Fruit fly (Drosophila melanogaster) whole organism, embryonic: Measurements from ENCODE around the gene Sur.

Source experiments
- Abd-B ChIP-seq: fragments of 200-800 bp; sonication (Bioruptor generic); optimal IDR thresholded peaks from 2 replicates; lab custom pipeline; 2018; ENCODE audit warnings: missing biosample characterization, mild to moderate bottlenecking, missing genetic modification characterization, moderate library complexity
- Atf6 ChIP-seq: fragments of 200-800 bp; sonication (Bioruptor generic); IDR thresholded peaks from 2 replicates; pipeline ENCODE4 v1.3.6; 2022; ENCODE audit warnings: missing biosample characterization, missing genetic modification characterization
- BEAF-32 ChIP-seq: fragments of 200-800 bp; sonication (Bioruptor generic); optimal IDR thresholded peaks from 3 replicates; lab custom pipeline; 2017; ENCODE audit warnings: missing biosample characterization, missing genetic modification characterization, mild to moderate bottlenecking, moderate library complexity, missing genetic modification reagents
- CG10267 ChIP-seq: fragments of 200-800 bp; sonication (Bioruptor generic); optimal IDR thresholded peaks from 2 replicates; lab custom pipeline; 2018; ENCODE audit warnings: missing biosample characterization, mild to moderate bottlenecking, missing genetic modification characterization, moderate library complexity
- CG11456 ChIP-seq: fragments of 200-800 bp; sonication (Bioruptor generic); IDR thresholded peaks from 3 replicates; pipeline ENCODE4 v1.3.6; 2022; ENCODE audit warnings: missing biosample characterization, missing genetic modification characterization
- CG12391 ChIP-seq: fragments of 200-800 bp; sonication (Bioruptor generic); optimal IDR thresholded peaks from 3 replicates; lab custom pipeline; 2018; ENCODE audit warnings: missing biosample characterization, mild to moderate bottlenecking, missing genetic modification characterization, moderate library complexity
- CG13287 ChIP-seq: fragments of 200-800 bp; sonication (Bioruptor generic); IDR thresholded peaks from 2 replicates; pipeline ENCODE4 v1.3.6; 2022; ENCODE audit warnings: missing biosample characterization, missing genetic modification characterization; ENCODE audit not compliant: partially characterized antibody
- CG13424 ChIP-seq: fragments of 200-800 bp; sonication (Bioruptor generic); optimal IDR thresholded peaks from 2 replicates; lab custom pipeline; 2019; ENCODE audit warnings: missing biosample characterization, mild to moderate bottlenecking, missing genetic modification characterization, moderate library complexity
- CG13894 ChIP-seq: fragments of 200-800 bp; sonication (Bioruptor generic); optimal IDR thresholded peaks from 3 replicates; lab custom pipeline; 2018; ENCODE audit warnings: missing biosample characterization, mild to moderate bottlenecking, missing genetic modification characterization, moderate library complexity
- CG14965 ChIP-seq: fragments of 200-800 bp; sonication (Bioruptor generic); optimal IDR thresholded peaks from 2 replicates; lab custom pipeline; 2016; ENCODE audit warnings: missing biosample characterization, missing genetic modification characterization, borderline replicate concordance
- CG15514 ChIP-seq: fragments of 200-800 bp; sonication (Bioruptor generic); optimal IDR thresholded peaks from 3 replicates; lab custom pipeline; 2017; ENCODE audit warnings: missing biosample characterization, missing genetic modification characterization, mild to moderate bottlenecking, moderate library complexity, missing genetic modification reagents
- CG16815 ChIP-seq: fragments of 200-800 bp; sonication (Bioruptor generic); optimal IDR thresholded peaks from 3 replicates; lab custom pipeline; 2017; ENCODE audit warnings: missing biosample characterization, mild to moderate bottlenecking, missing genetic modification characterization
- CG17361 ChIP-seq: fragments of 200-800 bp; sonication (Bioruptor generic); IDR thresholded peaks from 3 replicates; pipeline ENCODE4 v1.3.6; 2022; ENCODE audit warnings: missing biosample characterization, missing genetic modification characterization
- CG18476 ChIP-seq: fragments of 200-800 bp; sonication (Bioruptor generic); optimal IDR thresholded peaks from 2 replicates; lab custom pipeline; 2016; ENCODE audit warnings: missing biosample characterization, mild to moderate bottlenecking, missing genetic modification characterization
- CG2120 ChIP-seq: fragments of 200-800 bp; sonication (Bioruptor generic); optimal IDR thresholded peaks from 3 replicates; lab custom pipeline; 2016; ENCODE audit warnings: missing biosample characterization, missing genetic modification characterization
- CG2678 ChIP-seq: fragments of 200-800 bp; sonication (Bioruptor generic); optimal IDR thresholded peaks from 3 replicates; lab custom pipeline; 2019; ENCODE audit warnings: missing biosample characterization, mild to moderate bottlenecking, missing genetic modification characterization, moderate library complexity
- CG2712 ChIP-seq: fragments of 200-800 bp; optimal IDR thresholded peaks from 3 replicates; lab custom pipeline; 2019; ENCODE audit warnings: missing biosample characterization, mild to moderate bottlenecking, missing genetic modification characterization, moderate library complexity
- CG2875 ChIP-seq: fragments of 200-800 bp; sonication (Bioruptor generic); optimal IDR thresholded peaks from 2 replicates; lab custom pipeline; 2017; ENCODE audit warnings: missing biosample characterization, mild to moderate bottlenecking, missing genetic modification characterization, missing genetic modification reagents
- CG32532 ChIP-seq: fragments of 200-800 bp; sonication (Bioruptor generic); IDR thresholded peaks from 2 replicates; pipeline ENCODE4 v1.3.6; 2022; ENCODE audit warnings: missing biosample characterization, missing genetic modification characterization
- CG4424 ChIP-seq: fragments of 200-800 bp; sonication (Bioruptor generic); optimal IDR thresholded peaks from 3 replicates; lab custom pipeline; 2016; ENCODE audit warnings: missing biosample characterization, missing genetic modification characterization
- CG4617 ChIP-seq: fragments of 200-800 bp; sonication (Bioruptor generic); optimal IDR thresholded peaks from 3 replicates; lab custom pipeline; 2016; ENCODE audit warnings: missing biosample characterization, missing genetic modification characterization, borderline replicate concordance
- CG6175 ChIP-seq: fragments of 200-800 bp; sonication (Bioruptor generic); IDR thresholded peaks from 3 replicates; pipeline ENCODE4 v1.3.6; 2022; ENCODE audit warnings: missing biosample characterization, missing genetic modification characterization
- CG6791 ChIP-seq: fragments of 200-800 bp; sonication (Bioruptor generic); IDR thresholded peaks from 3 replicates; pipeline ENCODE4 v1.3.6; 2022; ENCODE audit warnings: missing biosample characterization, missing genetic modification characterization; ENCODE audit not compliant: partially characterized antibody
- CG7928 ChIP-seq: fragments of 200-800 bp; sonication (Bioruptor generic); optimal IDR thresholded peaks from 2 replicates; lab custom pipeline; 2017; ENCODE audit warnings: missing biosample characterization, mild to moderate bottlenecking, missing genetic modification characterization
- CG8924 ChIP-seq: fragments of 200-800 bp; optimal IDR thresholded peaks from 3 replicates; lab custom pipeline; 2019; ENCODE audit warnings: missing biosample characterization, mild to moderate bottlenecking, missing genetic modification characterization, moderate library complexity
- Ets65A ChIP-seq: fragments of 200-800 bp; sonication (Bioruptor generic); peaks from one replicate; lab custom pipeline; 2016; ENCODE audit warnings: missing biosample characterization, missing genetic modification characterization
- Fer1 ChIP-seq: fragments of 200-800 bp; sonication (Bioruptor generic); optimal IDR thresholded peaks from 2 replicates; lab custom pipeline; 2017; ENCODE audit warnings: missing biosample characterization, mild to moderate bottlenecking, missing genetic modification characterization
- MESR4 ChIP-seq: fragments of 200-800 bp; sonication (Bioruptor generic); optimal IDR thresholded peaks from 2 replicates; lab custom pipeline; 2018; ENCODE audit warnings: missing biosample characterization, mild to moderate bottlenecking, missing genetic modification characterization, moderate library complexity
- Meics ChIP-seq: fragments of 200-800 bp; sonication (Bioruptor generic); optimal IDR thresholded peaks from 2 replicates; lab custom pipeline; 2017; ENCODE audit warnings: missing biosample characterization, mild to moderate bottlenecking, missing genetic modification characterization
- NfI ChIP-seq: fragments of 200-800 bp; sonication (Bioruptor generic); optimal IDR thresholded peaks from 3 replicates; lab custom pipeline; 2018; ENCODE audit warnings: missing biosample characterization, mild to moderate bottlenecking, missing genetic modification characterization, moderate library complexity
- Sox100B ChIP-seq: fragments of 200-800 bp; sonication (Bioruptor generic); optimal IDR thresholded peaks from 3 replicates; lab custom pipeline; 2018; ENCODE audit warnings: missing biosample characterization, mild to moderate bottlenecking, missing genetic modification characterization
- amos ChIP-seq: fragments of 200-800 bp; sonication (Bioruptor generic); IDR thresholded peaks from 2 replicates; pipeline ENCODE4 v1.3.6; 2022; ENCODE audit warnings: missing biosample characterization, missing genetic modification characterization; ENCODE audit not compliant: partially characterized antibody
- bowl ChIP-seq: fragments of 200-800 bp; sonication (Bioruptor generic); IDR thresholded peaks from 2 replicates; pipeline ENCODE4 v1.3.6; 2022; ENCODE audit warnings: missing biosample characterization, missing genetic modification characterization
- dimm ChIP-seq: fragments of 200-800 bp; sonication (Bioruptor generic); IDR thresholded peaks from 2 replicates; pipeline ENCODE4 v1.3.6; 2022; ENCODE audit warnings: missing biosample characterization, missing genetic modification characterization
- disco-r ChIP-seq: fragments of 200-800 bp; sonication (Bioruptor generic); optimal IDR thresholded peaks from 2 replicates; lab custom pipeline; 2016; ENCODE audit warnings: missing biosample characterization, missing genetic modification characterization
- dpn ChIP-seq, 2 experiments: fragments of 200-800 bp; sonication (Bioruptor generic); optimal IDR thresholded peaks; 3 replicates each; lab custom pipeline; 2016; ENCODE audit warnings: missing biosample characterization in 2 of 2, missing genetic modification characterization in 2 of 2
- en ChIP-seq: fragments of 200-800 bp; sonication (Bioruptor generic); optimal IDR thresholded peaks from 2 replicates; lab custom pipeline; 2016; ENCODE audit warnings: missing biosample characterization, missing genetic modification characterization
- grau ChIP-seq: fragments of 200-800 bp; optimal IDR thresholded peaks from 3 replicates; lab custom pipeline; 2019; ENCODE audit warnings: missing biosample characterization, mild to moderate bottlenecking, missing genetic modification characterization, moderate library complexity
- insv ChIP-seq, 2 experiments: fragments of 200-800 bp; sonication (Bioruptor generic); optimal IDR thresholded peaks; 3 replicates each; lab custom pipeline; 2016 to 2018; ENCODE audit warnings: missing biosample characterization in 2 of 2, missing genetic modification characterization in 2 of 2
- knrl ChIP-seq: fragments of 200-800 bp; sonication (Bioruptor generic); IDR thresholded peaks from 3 replicates; pipeline ENCODE4 v1.3.6; 2022; ENCODE audit warnings: missing biosample characterization, missing genetic modification characterization; ENCODE audit not compliant: partially characterized antibody
- lov ChIP-seq, 2 experiments: fragments of 200-800 bp in 1 of 2; fragments of >200 bp in 1 of 2; sonication (Bioruptor generic) in 1 of 2; IDR thresholded peaks in 1 of 2; optimal IDR thresholded peaks in 1 of 2; 2 replicates in 1 of 2; 3 replicates in 1 of 2; pipeline versions ENCODE4 v1.3.6 to Lab custom; 2017 to 2022; ENCODE audit warnings: missing biosample characterization in 1 of 2, missing genetic modification characterization in 1 of 2
- prd ChIP-seq, 3 experiments: fragments of >200 bp in 2 of 3; fragments of 200-800 bp in 1 of 3; sonication (Bioruptor generic) in 1 of 3; optimal IDR thresholded peaks in 2 of 3; IDR thresholded peaks in 1 of 3; 2 replicates in 2 of 3; 3 replicates in 1 of 3; pipeline versions ENCODE4 v1.3.6 to Lab custom; 2017 to 2022; ENCODE audit warnings: missing biosample characterization in 1 of 3, missing genetic modification characterization in 1 of 3
- sd ChIP-seq: fragments of 200-800 bp; sonication (Bioruptor generic); optimal IDR thresholded peaks from 3 replicates; lab custom pipeline; 2018; ENCODE audit warnings: missing biosample characterization, mild to moderate bottlenecking, missing genetic modification characterization, moderate library complexity
- slbo ChIP-seq: fragments of 200-800 bp; sonication (Bioruptor generic); IDR thresholded peaks from 2 replicates; pipeline ENCODE4 v1.3.6; 2022; ENCODE audit warnings: missing biosample characterization, missing genetic modification characterization
- stwl ChIP-seq: fragments of 200-800 bp; sonication (Bioruptor generic); optimal IDR thresholded peaks from 3 replicates; lab custom pipeline; 2018; ENCODE audit warnings: missing biosample characterization, mild to moderate bottlenecking, missing genetic modification characterization, moderate library complexity
- vfl ChIP-seq: fragments of 200-800 bp; sonication (Bioruptor generic); optimal IDR thresholded peaks from 2 replicates; lab custom pipeline; 2016; ENCODE audit warnings: missing biosample characterization, missing genetic modification characterization
- zf30C ChIP-seq: fragments of 200-800 bp; sonication (Bioruptor generic); optimal IDR thresholded peaks from 3 replicates; lab custom pipeline; 2018; ENCODE audit warnings: missing biosample characterization, mild to moderate bottlenecking, missing genetic modification characterization

The Sur gene

DNA sequence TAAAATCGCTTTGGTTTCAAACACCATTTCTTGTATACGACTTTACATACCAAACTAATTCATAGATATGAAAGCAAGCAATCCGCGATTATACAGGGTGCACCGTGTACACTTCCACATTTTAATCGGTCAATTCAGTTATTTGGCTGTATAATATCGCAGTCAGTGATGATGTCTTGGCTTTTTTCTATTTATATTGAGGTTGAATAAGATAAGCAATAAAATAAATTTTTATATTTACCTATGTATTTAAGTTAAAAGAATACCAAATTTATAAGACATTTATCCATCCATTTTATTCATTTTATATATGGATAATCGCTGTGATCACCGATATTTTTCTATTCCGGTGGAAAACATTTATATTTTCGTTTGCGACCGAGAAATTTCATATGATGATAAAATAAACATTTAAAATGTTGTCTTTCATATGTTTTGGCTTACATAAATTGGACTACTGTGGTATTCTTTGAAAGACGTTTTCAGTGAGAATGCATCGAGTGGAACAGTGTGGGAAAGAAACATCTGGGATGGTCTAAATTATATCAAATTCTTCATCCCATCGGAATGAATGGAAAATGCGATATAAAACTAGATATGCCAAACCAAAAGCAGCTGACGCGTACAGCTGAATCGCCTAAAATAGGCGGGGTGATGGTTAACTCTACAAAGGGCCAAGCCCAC lies 27.9 kb upstream of the Sur start, which contains the start of gene CG5708 (continued):
- TF ChIP-seq dpn (GFP tag; optimal IDR thresholded peaks at IDR 0.05; lab: Kevin White, UChicago), result no peak
- TF ChIP-seq amos (GFP tag; lab: Robert Waterston, UW), result peak; percentile 68; the same call in 1 of the 2 replicates
- TF ChIP-seq CG2120 (GFP tag; lab: Kevin White, UChicago), result peak; percentile 37
- TF ChIP-seq disco-r (GFP tag; lab: Kevin White, UChicago), result no peak
- no peak for TF ChIP-seq Fer1 (GFP tag; lab: Kevin White, UChicago)
- no peak for TF ChIP-seq CG2875
- TF ChIP-seq grau (tag; lab: Kevin White, UChicago), result peak; percentile 24
- TF ChIP-seq CG18476 (GFP tag; lab: Kevin White, UChicago), result no peak
- TF ChIP-seq lov (optimal IDR thresholded peaks at IDR 0.05; lab: Kevin White, UChicago), result no peak
- no peak for TF ChIP-seq lov (GFP tag; IDR thresholded peaks at IDR 0.05; lab: Robert Waterston, UW)
- peak; percentile 30 for TF ChIP-seq CG15514
- TF ChIP-seq knrl (GFP tag; lab: Robert Waterston, UW), result peak; percentile 50; the same call in 2 of the 3 replicates
- TF ChIP-seq en, result no peak
- TF ChIP-seq Ets65A (GFP tag; lab: Kevin White, UChicago), result peak; percentile 13
- TF ChIP-seq CG14965 (GFP tag; lab: Kevin White, UChicago), result no peak
- TF ChIP-seq Atf6 (GFP tag; lab: Robert Waterston, UW), result 0 out of 2 replicates have a peak, but pooled peaks have one; percentile 17
- TF ChIP-seq CG17361, result peak; percentile 66; the same call in 2 of the 3 replicates
- TF ChIP-seq CG6175 (GFP tag; lab: Robert Waterston, UW), result no peak
- TF ChIP-seq CG8924 (tag; lab: Kevin White, UChicago), result peak; percentile 25
- peak; percentile 6 for TF ChIP-seq CG4424
- no peak for TF ChIP-seq bowl (GFP tag; lab: Robert Waterston, UW)
- TF ChIP-seq CG11456 (GFP tag; lab: Robert Waterston, UW), result no peak
- TF ChIP-seq CG6791 (GFP tag; lab: Robert Waterston, UW), result peak; percentile 32; the same call in 1 of the 3 replicates
- TF ChIP-seq CG13894 (tag; lab: Kevin White, UChicago), result no peak
- TF ChIP-seq CG2678 (tag; lab: Kevin White, UChicago), result no peak
- peak; percentile 25 for TF ChIP-seq CG10267
- no peak for TF ChIP-seq prd (optimal IDR thresholded peaks at IDR 0.05; lab: Kevin White, UChicago)
- TF ChIP-seq prd (GFP tag; IDR thresholded peaks at IDR 0.05; lab: Robert Waterston, UW), result 0 out of 3 replicates have a peak, but pooled peaks have one; percentile 20
- peak; percentile 73 for TF ChIP-seq CG4617
- TF ChIP-seq CG32532, result no peak
- TF ChIP-seq Meics, result no peak
- peak; percentile 34 for TF ChIP-seq CG12391 (tag; lab: Kevin White, UChicago)
- TF ChIP-seq BEAF-32, result peak; percentile 73
- no peak for TF ChIP-seq dimm
- TF ChIP-seq stwl, result peak; percentile 1
- peak; percentile 51 for TF ChIP-seq Abd-B (GFP tag; lab: Kevin White, UChicago)
- TF ChIP-seq MESR4 (GFP tag; lab: Kevin White, UChicago), result peak; percentile 46
- peak; percentile 34 for TF ChIP-seq CG13424 (tag; lab: Kevin White, UChicago)
- TF ChIP-seq NfI (GFP tag; lab: Kevin White, UChicago), result peak; percentile 33
- TF ChIP-seq Sox100B (GFP tag; lab: Kevin White, UChicago), result peak; percentile 24
- TF ChIP-seq zf30C, result no peak
- TF ChIP-seq insv (GFP tag; optimal IDR thresholded peaks at IDR 0.05; lab: Kevin White, UChicago), result no peak
- no peak for TF ChIP-seq CG16815 (GFP tag; lab: Kevin White, UChicago)
- peak; percentile 73 for TF ChIP-seq sd (tag; lab: Kevin White, UChicago)
- no peak for TF ChIP-seq CG7928 (GFP tag; lab: Kevin White, UChicago)
- peak; percentile 45; the same call in 1 of the 2 replicates for TF ChIP-seq CG13287 (GFP tag; lab: Robert Waterston, UW)
- TF ChIP-seq vfl, result no peak
- TF ChIP-seq slbo (GFP tag; lab: Robert Waterston, UW), result peak; percentile 73
- TF ChIP-seq CG2712 (tag; lab: Kevin White, UChicago), result peak; percentile 38
